Fruit fly (Drosophila melanogaster) whole organism, embryonic: Measurements from ENCODE around the gene Gart.

Experiments used
- Abd-B ChIP-seq: fragments of 200-800 bp; sonication (Bioruptor generic); optimal IDR thresholded peaks from 2 replicates; lab custom pipeline; 2018; ENCODE audit warnings: missing biosample characterization, mild to moderate bottlenecking, missing genetic modification characterization, moderate library complexity
- Awh ChIP-seq: fragments of 200-800 bp; sonication (Bioruptor generic); IDR thresholded peaks from 2 replicates; pipeline ENCODE4, ENCODE4 v1.3.6; 2022; ENCODE audit warnings: missing biosample characterization, missing genetic modification characterization
- CG12769 ChIP-seq: fragments of 200-800 bp; sonication (Bioruptor generic); optimal IDR thresholded peaks from 2 replicates; lab custom pipeline; 2019; ENCODE audit warnings: missing biosample characterization, mild to moderate bottlenecking, missing genetic modification characterization, moderate library complexity
- CG1602 ChIP-seq: fragments of 200-800 bp; sonication (Bioruptor generic); optimal IDR thresholded peaks from 3 replicates; lab custom pipeline; 2016; ENCODE audit warnings: missing biosample characterization, missing genetic modification characterization
- CG17802 ChIP-seq: fragments of 200-800 bp; sonication (Bioruptor generic); optimal IDR thresholded peaks from 2 replicates; lab custom pipeline; 2018; ENCODE audit warnings: missing biosample characterization, mild to moderate bottlenecking, missing genetic modification characterization, moderate library complexity
- CG2120 ChIP-seq: fragments of 200-800 bp; sonication (Bioruptor generic); optimal IDR thresholded peaks from 3 replicates; lab custom pipeline; 2016; ENCODE audit warnings: missing biosample characterization, missing genetic modification characterization
- CG2202 ChIP-seq: fragments of 200-800 bp; sonication (Bioruptor generic); optimal IDR thresholded peaks from 2 replicates; lab custom pipeline; 2018; ENCODE audit warnings: missing biosample characterization, mild to moderate bottlenecking, missing genetic modification characterization
- CG2712 ChIP-seq: fragments of 200-800 bp; optimal IDR thresholded peaks from 3 replicates; lab custom pipeline; 2019; ENCODE audit warnings: missing biosample characterization, mild to moderate bottlenecking, missing genetic modification characterization, moderate library complexity
- CG32772 ChIP-seq: fragments of 200-800 bp; sonication (Bioruptor generic); IDR thresholded peaks from 2 replicates; pipeline ENCODE4 v1.3.6; 2022; ENCODE audit warnings: missing biosample characterization, missing genetic modification characterization
- CG42726 ChIP-seq: fragments of 200-800 bp; sonication (Bioruptor generic); IDR thresholded peaks from 2 replicates; pipeline ENCODE4 v1.3.6; 2022; ENCODE audit warnings: missing biosample characterization, missing genetic modification characterization; ENCODE audit not compliant: partially characterized antibody
- CG4730 ChIP-seq: fragments of 200-800 bp; sonication (Bioruptor generic); IDR thresholded peaks from 2 replicates; pipeline ENCODE4 v1.3.6; 2022; ENCODE audit warnings: missing biosample characterization, missing genetic modification characterization
- CG6175 ChIP-seq: fragments of 200-800 bp; sonication (Bioruptor generic); IDR thresholded peaks from 3 replicates; pipeline ENCODE4 v1.3.6; 2022; ENCODE audit warnings: missing biosample characterization, missing genetic modification characterization
- CG6272 ChIP-seq: fragments of 200-800 bp; sonication (Bioruptor generic); IDR thresholded peaks from 2 replicates; pipeline ENCODE4 v1.3.6; 2022; ENCODE audit warnings: missing biosample characterization, missing genetic modification characterization
- CG6854 ChIP-seq: fragments of 200-800 bp; sonication (Bioruptor generic); optimal IDR thresholded peaks from 3 replicates; lab custom pipeline; 2017; ENCODE audit warnings: missing biosample characterization, mild to moderate bottlenecking, missing genetic modification characterization
- CG7271 ChIP-seq: fragments of 200-800 bp; sonication (Bioruptor generic); optimal IDR thresholded peaks from 2 replicates; lab custom pipeline; 2018; ENCODE audit warnings: missing biosample characterization, mild to moderate bottlenecking, missing genetic modification characterization, moderate library complexity
- CG9817 ChIP-seq: fragments of 200-800 bp; sonication (Bioruptor generic); optimal IDR thresholded peaks from 2 replicates; lab custom pipeline; 2018; ENCODE audit warnings: missing biosample characterization, mild to moderate bottlenecking, missing genetic modification characterization, moderate library complexity
- CkIIα-i1 ChIP-seq: fragments of 200-800 bp; sonication (Bioruptor generic); IDR thresholded peaks from 2 replicates; pipeline ENCODE4 v1.3.6; 2022; ENCODE audit warnings: missing biosample characterization, missing genetic modification characterization
- D ChIP-seq, 2 experiments: fragments of 200-800 bp in 1 of 2; fragments of >200 bp in 1 of 2; sonication (Bioruptor generic) in 1 of 2; optimal IDR thresholded peaks; 2 replicates in 1 of 2; 3 replicates in 1 of 2; lab custom pipeline; 2017; ENCODE audit warnings: mild to moderate bottlenecking in 1 of 2, missing biosample characterization in 1 of 2, missing genetic modification characterization in 1 of 2, missing genetic modification reagents in 1 of 2
- Doc2 ChIP-seq: fragments of 200-800 bp; sonication (Bioruptor generic); IDR thresholded peaks from 2 replicates; pipeline ENCODE4 v1.3.6; 2022; ENCODE audit warnings: missing biosample characterization, missing genetic modification characterization
- HLH3B ChIP-seq: fragments of 200-800 bp; sonication (Bioruptor generic); IDR thresholded peaks from 2 replicates; pipeline ENCODE4 v1.3.6; 2022; ENCODE audit warnings: missing biosample characterization, missing genetic modification characterization
- Kr ChIP-seq: fragments of 200-800 bp; sonication (Bioruptor generic); optimal IDR thresholded peaks from 2 replicates; lab custom pipeline; 2017; ENCODE audit warnings: missing biosample characterization, mild to moderate bottlenecking, missing genetic modification characterization
- Poxn ChIP-seq: fragments of 200-800 bp; sonication (Bioruptor generic); IDR thresholded peaks from 2 replicates; pipeline ENCODE4 v1.3.6; 2022; ENCODE audit warnings: missing biosample characterization, missing genetic modification characterization
- Rx ChIP-seq: fragments of 200-800 bp; sonication (Bioruptor generic); IDR thresholded peaks from 2 replicates; pipeline ENCODE4 v1.3.6; 2022; ENCODE audit warnings: missing biosample characterization, missing genetic modification characterization
- Side ChIP-seq: fragments of 200-800 bp; sonication (Bioruptor generic); optimal IDR thresholded peaks from 2 replicates; lab custom pipeline; 2016; ENCODE audit warnings: missing biosample characterization, missing genetic modification characterization
- Sox100B ChIP-seq: fragments of 200-800 bp; sonication (Bioruptor generic); optimal IDR thresholded peaks from 3 replicates; lab custom pipeline; 2018; ENCODE audit warnings: missing biosample characterization, mild to moderate bottlenecking, missing genetic modification characterization
- TFAM ChIP-seq: fragments of 200-800 bp; sonication (Bioruptor generic); optimal IDR thresholded peaks from 2 replicates; lab custom pipeline; 2017; ENCODE audit warnings: missing biosample characterization, missing genetic modification characterization, inconsistent platforms
- ash1 ChIP-seq: fragments of 200-800 bp; sonication (Bioruptor generic); optimal IDR thresholded peaks from 2 replicates; lab custom pipeline; 2018; ENCODE audit warnings: missing biosample characterization, mild to moderate bottlenecking, missing genetic modification characterization
- bigmax ChIP-seq: fragments of 200-800 bp; sonication (Bioruptor generic); optimal IDR thresholded peaks from 2 replicates; lab custom pipeline; 2018; ENCODE audit warnings: missing biosample characterization, mild to moderate bottlenecking, missing genetic modification characterization
- crol ChIP-seq: fragments of 200-800 bp; sonication (Bioruptor generic); IDR thresholded peaks from 2 replicates; pipeline ENCODE4 v1.3.6; 2022; ENCODE audit warnings: missing biosample characterization, missing genetic modification characterization
- danr ChIP-seq: fragments of 200-800 bp; sonication (Bioruptor generic); IDR thresholded peaks from 2 replicates; pipeline ENCODE4 v1.3.6; 2022; ENCODE audit warnings: missing biosample characterization, missing genetic modification characterization
- en ChIP-seq: fragments of 200-800 bp; sonication (Bioruptor generic); optimal IDR thresholded peaks from 2 replicates; lab custom pipeline; 2016; ENCODE audit warnings: missing biosample characterization, missing genetic modification characterization
- ftz-f1 ChIP-seq: fragments of 200-800 bp; sonication (Bioruptor generic); optimal IDR thresholded peaks from 2 replicates; lab custom pipeline; 2016; ENCODE audit warnings: missing biosample characterization, missing genetic modification characterization
- gro ChIP-seq: fragments of 200-800 bp; sonication (Bioruptor generic); optimal IDR thresholded peaks from 2 replicates; lab custom pipeline; 2016; ENCODE audit warnings: missing biosample characterization, missing genetic modification characterization
- gsb ChIP-seq: fragments of 200-800 bp; sonication (Bioruptor generic); IDR thresholded peaks from 2 replicates; pipeline ENCODE4 v1.3.6; 2022; ENCODE audit warnings: missing biosample characterization, missing genetic modification characterization
- jigr1 ChIP-seq: fragments of 200-800 bp; sonication (Bioruptor generic); IDR thresholded peaks from 3 replicates; pipeline ENCODE4 v1.3.6; 2022; ENCODE audit warnings: missing biosample characterization, missing genetic modification characterization
- lilli ChIP-seq: fragments of 200-800 bp; sonication (Bioruptor generic); optimal IDR thresholded peaks from 3 replicates; lab custom pipeline; 2016; ENCODE audit warnings: missing biosample characterization, missing genetic modification characterization
- maf-S ChIP-seq: fragments of 200-800 bp; sonication (Bioruptor generic); optimal IDR thresholded peaks from 2 replicates; lab custom pipeline; 2016; ENCODE audit warnings: missing biosample characterization, missing genetic modification characterization
- nmo ChIP-seq: fragments of 200-800 bp; sonication (Bioruptor generic); optimal IDR thresholded peaks from 2 replicates; lab custom pipeline; 2018; ENCODE audit warnings: missing biosample characterization, mild to moderate bottlenecking, missing genetic modification characterization, moderate library complexity
- oc ChIP-seq: fragments of 200-800 bp; sonication (Bioruptor generic); optimal IDR thresholded peaks from 2 replicates; lab custom pipeline; 2018; ENCODE audit warnings: missing biosample characterization, mild to moderate bottlenecking, missing genetic modification characterization, moderate library complexity
- peb ChIP-seq: fragments of 200-800 bp; sonication (Bioruptor generic); IDR thresholded peaks from 2 replicates; pipeline ENCODE4 v1.3.6; 2022; ENCODE audit warnings: missing biosample characterization, missing genetic modification characterization
- pfk ChIP-seq: fragments of 200-800 bp; sonication (Bioruptor generic); optimal IDR thresholded peaks from 2 replicates; lab custom pipeline; 2018; ENCODE audit warnings: missing biosample characterization, mild to moderate bottlenecking, missing genetic modification characterization, moderate library complexity
- pita ChIP-seq: fragments of 200-800 bp; sonication (Bioruptor generic); optimal IDR thresholded peaks from 2 replicates; lab custom pipeline; 2017; ENCODE audit warnings: missing biosample characterization, mild to moderate bottlenecking, missing genetic modification characterization
- rib ChIP-seq: fragments of 200-800 bp; sonication (Bioruptor generic); IDR thresholded peaks from 2 replicates; pipeline ENCODE4 v1.3.6; 2022; ENCODE audit warnings: missing biosample characterization, missing genetic modification characterization
- run ChIP-seq: fragments of 200-800 bp; sonication (Bioruptor generic); optimal IDR thresholded peaks from 3 replicates; lab custom pipeline; 2018; ENCODE audit warnings: missing biosample characterization, mild to moderate bottlenecking, missing genetic modification characterization
- sim ChIP-seq: fragments of 200-800 bp; sonication (Bioruptor generic); IDR thresholded peaks from 2 replicates; pipeline ENCODE4 v1.3.6; 2022; ENCODE audit warnings: missing biosample characterization, missing genetic modification characterization
- sima ChIP-seq: fragments of 200-800 bp; sonication (Bioruptor generic); optimal IDR thresholded peaks from 2 replicates; lab custom pipeline; 2016; ENCODE audit warnings: missing biosample characterization, missing genetic modification characterization
- so ChIP-seq: fragments of 200-800 bp; sonication (Bioruptor generic); IDR thresholded peaks from 3 replicates; pipeline ENCODE4 v1.3.6; 2022; ENCODE audit warnings: missing biosample characterization, missing genetic modification characterization
- tx ChIP-seq: fragments of 200-800 bp; sonication (Bioruptor generic); optimal IDR thresholded peaks from 2 replicates; lab custom pipeline; 2016; ENCODE audit warnings: missing biosample characterization, missing genetic modification characterization
- wdn ChIP-seq: fragments of 200-800 bp; sonication (Bioruptor generic); IDR thresholded peaks from 2 replicates; pipeline ENCODE4 v1.3.6; 2022; ENCODE audit warnings: missing biosample characterization, missing genetic modification characterization
- z ChIP-seq: fragments of 200-800 bp; sonication (Bioruptor generic); IDR thresholded peaks from 3 replicates; pipeline ENCODE4 v1.3.6; 2022; ENCODE audit warnings: missing biosample characterization, missing genetic modification characterization

Gart gene

DNA sequence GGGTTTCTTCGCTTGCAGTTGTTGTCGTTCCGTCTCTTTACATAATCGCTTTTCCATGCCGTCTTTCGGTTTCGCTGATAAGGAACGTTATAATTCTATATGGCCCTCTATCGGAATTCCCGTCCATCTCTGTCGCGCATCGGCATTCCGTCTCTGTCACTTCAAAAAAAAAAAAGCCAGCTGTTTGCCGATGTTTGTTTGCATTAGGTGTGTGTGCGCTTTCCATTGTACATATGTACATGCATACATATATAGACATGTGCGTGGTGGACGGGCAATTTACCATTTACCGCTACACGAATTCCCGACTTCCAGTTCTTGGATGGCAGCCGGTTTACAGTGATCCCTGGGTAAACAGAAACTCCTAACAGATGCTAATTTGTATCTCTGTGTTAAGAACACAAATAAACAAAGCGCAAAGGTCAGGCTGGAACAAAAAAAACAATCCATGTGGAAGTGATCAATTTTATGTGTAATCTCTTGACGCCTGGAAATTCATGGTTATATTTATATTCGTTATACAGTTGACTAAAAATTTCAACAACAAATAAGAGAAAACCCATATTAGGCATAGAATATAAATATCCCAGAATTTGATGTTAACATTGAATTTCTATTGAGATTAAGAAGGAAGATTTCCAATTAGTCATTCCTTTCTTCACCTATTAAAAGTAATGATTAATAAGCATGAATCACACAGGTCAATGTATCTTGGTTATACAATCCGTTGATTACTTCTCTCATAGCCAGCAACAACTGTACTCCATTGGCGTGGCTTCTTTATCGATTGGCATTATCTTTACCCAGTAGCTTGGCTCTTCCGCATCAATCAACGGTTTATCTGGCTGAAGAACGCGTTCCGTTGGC lies 19.6 kb upstream of the Gart start (continued):
- TF ChIP-seq sima (GFP tag; lab: Kevin White, UChicago) (no peak), gsb (GFP tag; lab: Robert Waterston, UW) (no peak), en (no peak), gro (GFP tag; lab: Kevin White, UChicago) (no peak), Kr (GFP tag; lab: Kevin White, UChicago) (peak; percentile 66), lilli (GFP tag; lab: Kevin White, UChicago) (peak; percentile 24), sim (GFP tag; lab: Robert Waterston, UW) (0 out of 2 replicates have a peak, but pooled peaks have one; percentile 9), CG7271 (no peak), CG2202 (tag; lab: Kevin White, UChicago) (peak; percentile 69), CG4730 (GFP tag; lab: Robert Waterston, UW) (no peak), z (GFP tag; lab: Robert Waterston, UW) (peak; percentile 65), Doc2 (GFP tag; lab: Robert Waterston, UW) (no peak), CG12769 (tag; lab: Kevin White, UChicago) (peak; percentile 20), peb (GFP tag; lab: Robert Waterston, UW) (no peak), wdn (no peak), CG17802 (tag; lab: Kevin White, UChicago) (no peak), CG2120 (GFP tag; lab: Kevin White, UChicago) (peak; percentile 35), bigmax (GFP tag; lab: Kevin White, UChicago) (no peak), CG1602 (GFP tag; lab: Kevin White, UChicago) (no peak), CG2712 (tag; lab: Kevin White, UChicago) (no peak), so (GFP tag; lab: Robert Waterston, UW) (0 out of 3 replicates have a peak, but pooled peaks have one; percentile 41), Side (no peak), Abd-B (GFP tag; lab: Kevin White, UChicago) (no peak), ash1 (no peak), jigr1 (GFP tag; lab: Robert Waterston, UW) (no peak), CkIIα-i1 (GFP tag; lab: Robert Waterston, UW) (no peak; the same call in 1 of the 2 replicates), CG6854 (peak; percentile 8), TFAM (GFP tag; lab: Kevin White, UChicago) (no peak), CG32772 (peak; percentile 78), Poxn (GFP tag; lab: Robert Waterston, UW) (no peak), maf-S (GFP tag; lab: Kevin White, UChicago) (no peak), rib (peak; percentile 18; the same call in 1 of the 2 replicates), nmo (GFP tag; lab: Kevin White, UChicago) (no peak), CG6175 (no peak), run (tag; lab: Kevin White, UChicago) (no peak), Rx (no peak), HLH3B (GFP tag; lab: Robert Waterston, UW) (0 out of 2 replicates have a peak, but pooled peaks have one; percentile 7), pfk (GFP tag; lab: Kevin White, UChicago) (no peak), CG6272 (GFP tag; lab: Robert Waterston, UW) (no peak), CG42726 (GFP tag; lab: Robert Waterston, UW) (no peak), tx (no peak), Sox100B (GFP tag; lab: Kevin White, UChicago) (peak; percentile 33), CG9817 (tag; lab: Kevin White, UChicago) (no peak), oc (tag; lab: Kevin White, UChicago) (peak; percentile 49), pita (GFP tag; lab: Kevin White, UChicago) (no peak), Awh (GFP tag; lab: Robert Waterston, UW) (peak; percentile 18; the same call in 1 of the 2 replicates), D (optimal IDR thresholded peaks at IDR 0.05; lab: Kevin White, UChicago) (no peak), D (GFP tag; optimal IDR thresholded peaks at IDR 0.05; lab: Kevin White, UChicago) (peak; percentile 8), crol (GFP tag; lab: Robert Waterston, UW) (no peak), ftz-f1 (GFP tag; lab: Kevin White, UChicago) (no peak), danr (GFP tag; lab: Robert Waterston, UW) (no peak)
